Worm (Caenorhabditis elegans) whole organism, L2 larva: Measurements from ENCODE around the gene T26C5.4.

Experiments
- ama-1 ChIP-seq: fragments of 150-350 bp; optimal IDR thresholded peaks from 2 replicates; lab custom pipeline; 2018; ENCODE audit warnings: inconsistent platforms
- lin-39 ChIP-seq: fragments of 150-350 bp; optimal IDR thresholded peaks from 2 replicates; lab custom pipeline; 2014; ENCODE audit warnings: missing biosample characterization, missing genetic modification reagents, missing genetic modification characterization
- unc-62 ChIP-seq: fragments of 150-350 bp; optimal IDR thresholded peaks from 2 replicates; lab custom pipeline; 2014; ENCODE audit warnings: missing biosample characterization, missing genetic modification reagents, missing genetic modification characterization

- TF ChIP-seq ama-1 (lab: Kevin White, UChicago) = no peak
- TF ChIP-seq lin-39 (tag; lab: Kevin White, UChicago) = no peak
- no peak for TF ChIP-seq unc-62 (GFP tag; lab: Kevin White, UChicago)
These were observed 18.7 kb upstream of the T26C5.4 start for ce11 chrII:9268983-9269382.
